Fruit fly (Drosophila melanogaster) whole organism, embryonic: ENCODE data around the gene Blimp-1.

Experiments used
- Adf1 ChIP-seq: fragments of 200-800 bp; sonication (Bioruptor generic); IDR thresholded peaks from 2 replicates; pipeline ENCODE4 v1.3.6; 2022; ENCODE audit warnings: missing biosample characterization, missing genetic modification characterization
- CG10959 ChIP-seq: fragments of 200-800 bp; sonication (Bioruptor generic); IDR thresholded peaks from 2 replicates; pipeline ENCODE4 v1.3.6; 2022; ENCODE audit warnings: missing biosample characterization, missing genetic modification characterization
- CG11085 ChIP-seq: fragments of 200-800 bp; sonication (Bioruptor generic); IDR thresholded peaks from 2 replicates; pipeline ENCODE4 v1.3.6; 2022; ENCODE audit warnings: missing biosample characterization, missing genetic modification characterization
- CG12104 ChIP-seq: fragments of 200-800 bp; sonication (Bioruptor generic); optimal IDR thresholded peaks from 3 replicates; lab custom pipeline; 2016; ENCODE audit warnings: missing biosample characterization, missing genetic modification characterization
- CG12659 ChIP-seq: fragments of 200-800 bp; sonication (Bioruptor generic); optimal IDR thresholded peaks from 3 replicates; lab custom pipeline; 2017; ENCODE audit warnings: mild to moderate bottlenecking, missing biosample characterization, missing genetic modification reagents, missing genetic modification characterization
- CG12744 ChIP-seq: fragments of 200-800 bp; sonication (Bioruptor generic); optimal IDR thresholded peaks from 2 replicates; lab custom pipeline; 2016; ENCODE audit warnings: missing biosample characterization, missing genetic modification characterization
- CG13287 ChIP-seq: fragments of 200-800 bp; sonication (Bioruptor generic); IDR thresholded peaks from 2 replicates; pipeline ENCODE4 v1.3.6; 2022; ENCODE audit warnings: missing biosample characterization, missing genetic modification characterization; ENCODE audit not compliant: partially characterized antibody
- CG13624 ChIP-seq: fragments of 200-800 bp; sonication (Bioruptor generic); optimal IDR thresholded peaks from 2 replicates; lab custom pipeline; 2016; ENCODE audit warnings: missing biosample characterization, missing genetic modification characterization
- CG17328 ChIP-seq: fragments of 200-800 bp; sonication (Bioruptor generic); IDR thresholded peaks from 2 replicates; pipeline ENCODE4 v1.3.6; 2022; ENCODE audit warnings: missing biosample characterization, missing genetic modification characterization
- CG17612 ChIP-seq: fragments of 200-800 bp; sonication (Bioruptor generic); IDR thresholded peaks from 2 replicates; pipeline ENCODE4 v1.3.6; 2022; ENCODE audit warnings: missing biosample characterization, missing genetic modification characterization
- CG31365 ChIP-seq: fragments of 200-800 bp; sonication (Bioruptor generic); optimal IDR thresholded peaks from 2 replicates; lab custom pipeline; 2018; ENCODE audit warnings: missing biosample characterization, mild to moderate bottlenecking, missing genetic modification characterization
- CG33213 ChIP-seq: fragments of 200-800 bp; sonication (Bioruptor generic); optimal IDR thresholded peaks from 3 replicates; lab custom pipeline; 2016; ENCODE audit warnings: missing biosample characterization, missing genetic modification characterization
- CG34422 ChIP-seq: fragments of 200-800 bp; sonication (Bioruptor generic); IDR thresholded peaks from 3 replicates; pipeline ENCODE4 v1.3.6; 2022; ENCODE audit warnings: missing biosample characterization, missing genetic modification characterization
- CG5953 ChIP-seq: fragments of 200-800 bp; sonication (Bioruptor generic); IDR thresholded peaks from 2 replicates; pipeline ENCODE4 v1.3.6; 2022; ENCODE audit warnings: missing biosample characterization, missing genetic modification characterization
- CG6175 ChIP-seq: fragments of 200-800 bp; sonication (Bioruptor generic); IDR thresholded peaks from 3 replicates; pipeline ENCODE4 v1.3.6; 2022; ENCODE audit warnings: missing biosample characterization, missing genetic modification characterization
- CG8359 ChIP-seq: fragments of 200-800 bp; sonication (Bioruptor generic); optimal IDR thresholded peaks from 2 replicates; lab custom pipeline; 2017; ENCODE audit warnings: missing biosample characterization, mild to moderate bottlenecking, missing genetic modification characterization, borderline replicate concordance
- Chrac-16 ChIP-seq: fragments of 200-800 bp; sonication (Bioruptor generic); optimal IDR thresholded peaks from 3 replicates; lab custom pipeline; 2016; ENCODE audit warnings: missing biosample characterization, missing genetic modification characterization
- Deaf1 ChIP-seq: fragments of 200-800 bp; optimal IDR thresholded peaks from 3 replicates; lab custom pipeline; 2019; ENCODE audit warnings: missing biosample characterization, mild to moderate bottlenecking, missing genetic modification characterization, moderate library complexity
- Ets65A ChIP-seq: fragments of 200-800 bp; sonication (Bioruptor generic); peaks from one replicate; lab custom pipeline; 2016; ENCODE audit warnings: missing biosample characterization, missing genetic modification characterization
- GATAe ChIP-seq: fragments of 200-800 bp; sonication (Bioruptor generic); conservative IDR thresholded peaks from 2 replicates; pipeline ENCODE4 v1.3.6; 2022; ENCODE audit warnings: missing biosample characterization, missing genetic modification characterization
- Hr39 ChIP-seq: fragments of >200 bp; optimal IDR thresholded peaks from 2 replicates; lab custom pipeline; 2017
- Kr ChIP-seq: fragments of 200-800 bp; sonication (Bioruptor generic); optimal IDR thresholded peaks from 2 replicates; lab custom pipeline; 2017; ENCODE audit warnings: missing biosample characterization, mild to moderate bottlenecking, missing genetic modification characterization
- Nf-YC ChIP-seq: fragments of 200-800 bp; optimal IDR thresholded peaks from 3 replicates; lab custom pipeline; 2019; ENCODE audit warnings: missing biosample characterization, mild to moderate bottlenecking, missing genetic modification characterization, moderate library complexity
- Side ChIP-seq: fragments of 200-800 bp; sonication (Bioruptor generic); optimal IDR thresholded peaks from 2 replicates; lab custom pipeline; 2016; ENCODE audit warnings: missing biosample characterization, missing genetic modification characterization
- Six4 ChIP-seq: fragments of 200-800 bp; sonication (Bioruptor generic); optimal IDR thresholded peaks from 2 replicates; lab custom pipeline; 2016; ENCODE audit warnings: missing biosample characterization, missing genetic modification characterization
- abd-A ChIP-seq: fragments of 200-800 bp; sonication (Bioruptor generic); optimal IDR thresholded peaks from 3 replicates; lab custom pipeline; 2019; ENCODE audit warnings: missing biosample characterization, mild to moderate bottlenecking, missing genetic modification characterization, moderate library complexity
- ap ChIP-seq: fragments of 200-800 bp; sonication (Bioruptor generic); IDR thresholded peaks from 2 replicates; pipeline ENCODE4 v1.3.6; 2022; ENCODE audit warnings: missing biosample characterization, missing genetic modification characterization
- bab2 ChIP-seq: fragments of 200-800 bp; sonication (Bioruptor generic); optimal IDR thresholded peaks from 2 replicates; lab custom pipeline; 2016; ENCODE audit warnings: missing biosample characterization, missing genetic modification characterization
- bbx ChIP-seq: fragments of 200-800 bp; sonication (Bioruptor generic); IDR thresholded peaks from 2 replicates; pipeline ENCODE4 v1.3.6; 2022; ENCODE audit warnings: missing biosample characterization, missing genetic modification characterization; ENCODE audit not compliant: partially characterized antibody
- btn ChIP-seq: fragments of 200-800 bp; sonication (Bioruptor generic); optimal IDR thresholded peaks from 2 replicates; lab custom pipeline; 2016; ENCODE audit warnings: missing biosample characterization, missing genetic modification characterization
- chinmo ChIP-seq: fragments of 200-800 bp; sonication (Bioruptor generic); IDR thresholded peaks from 4 replicates; pipeline ENCODE4 v1.3.6; 2022; ENCODE audit warnings: missing biosample characterization, missing genetic modification characterization; ENCODE audit not compliant: partially characterized antibody
- chm ChIP-seq: fragments of 200-800 bp; sonication (Bioruptor generic); IDR thresholded peaks from 2 replicates; pipeline ENCODE4 v1.3.6; 2022; ENCODE audit warnings: missing biosample characterization, missing genetic modification characterization
- ci ChIP-seq: fragments of 200-800 bp; sonication (Bioruptor generic); IDR thresholded peaks from 3 replicates; pipeline ENCODE4 v1.3.6; 2022; ENCODE audit warnings: missing biosample characterization, missing genetic modification characterization
- crol ChIP-seq: fragments of 200-800 bp; sonication (Bioruptor generic); IDR thresholded peaks from 2 replicates; pipeline ENCODE4 v1.3.6; 2022; ENCODE audit warnings: missing biosample characterization, missing genetic modification characterization
- ems ChIP-seq: fragments of 200-800 bp; sonication (Bioruptor generic); optimal IDR thresholded peaks from 3 replicates; lab custom pipeline; 2016; ENCODE audit warnings: missing biosample characterization, missing genetic modification characterization
- ewg ChIP-seq: fragments of 200-800 bp; sonication (Bioruptor generic); optimal IDR thresholded peaks from 3 replicates; lab custom pipeline; 2017; ENCODE audit warnings: mild to moderate bottlenecking, missing biosample characterization, missing genetic modification reagents, missing genetic modification characterization
- gce ChIP-seq: fragments of 200-800 bp; sonication (Bioruptor generic); IDR thresholded peaks from 3 replicates; pipeline ENCODE4 v1.3.6; 2022; ENCODE audit warnings: missing biosample characterization, missing genetic modification characterization
- gro ChIP-seq: fragments of 200-800 bp; sonication (Bioruptor generic); optimal IDR thresholded peaks from 2 replicates; lab custom pipeline; 2016; ENCODE audit warnings: missing biosample characterization, missing genetic modification characterization
- kah ChIP-seq: fragments of 200-800 bp; sonication (Bioruptor generic); optimal IDR thresholded peaks from 2 replicates; lab custom pipeline; 2018; ENCODE audit warnings: missing biosample characterization, mild to moderate bottlenecking, missing genetic modification characterization
- kni ChIP-seq: fragments of 200-800 bp; sonication (Bioruptor generic); optimal IDR thresholded peaks from 3 replicates; lab custom pipeline; 2017; ENCODE audit warnings: mild to moderate bottlenecking, missing biosample characterization, missing genetic modification reagents, missing genetic modification characterization
- knrl ChIP-seq: fragments of 200-800 bp; sonication (Bioruptor generic); IDR thresholded peaks from 3 replicates; pipeline ENCODE4 v1.3.6; 2022; ENCODE audit warnings: missing biosample characterization, missing genetic modification characterization; ENCODE audit not compliant: partially characterized antibody
- maf-S ChIP-seq: fragments of 200-800 bp; sonication (Bioruptor generic); optimal IDR thresholded peaks from 2 replicates; lab custom pipeline; 2016; ENCODE audit warnings: missing biosample characterization, missing genetic modification characterization
- org-1 ChIP-seq: fragments of 200-800 bp; sonication (Bioruptor generic); optimal IDR thresholded peaks from 2 replicates; lab custom pipeline; 2017; ENCODE audit warnings: missing biosample characterization, missing genetic modification characterization
- pfk ChIP-seq: fragments of 200-800 bp; sonication (Bioruptor generic); optimal IDR thresholded peaks from 2 replicates; lab custom pipeline; 2018; ENCODE audit warnings: missing biosample characterization, mild to moderate bottlenecking, missing genetic modification characterization, moderate library complexity
- pnt ChIP-seq: fragments of 200-800 bp; sonication (Bioruptor generic); optimal IDR thresholded peaks from 3 replicates; lab custom pipeline; 2016; ENCODE audit warnings: missing biosample characterization, missing genetic modification characterization
- sqz ChIP-seq: fragments of 200-800 bp; sonication (Bioruptor generic); optimal IDR thresholded peaks from 3 replicates; lab custom pipeline; 2018; ENCODE audit warnings: missing biosample characterization, mild to moderate bottlenecking, missing genetic modification characterization
- tap ChIP-seq: fragments of 200-800 bp; optimal IDR thresholded peaks from 3 replicates; lab custom pipeline; 2019; ENCODE audit warnings: missing biosample characterization, mild to moderate bottlenecking, missing genetic modification characterization, moderate library complexity

The Blimp-1 gene

dm6 chr3L:5666787-5667186 lies 36.0 kb downstream of the Blimp-1 start:
- no peak for TF ChIP-seq ci (GFP tag; lab: Robert Waterston, UW)
- TF ChIP-seq CG34422 (GFP tag; lab: Robert Waterston, UW), result peak; percentile 33; the same call in 1 of the 3 replicates
- peak; percentile 96 for TF ChIP-seq kah (GFP tag; lab: Kevin White, UChicago)
- TF ChIP-seq, all 482 proteins: peak for 2

- TF ChIP-seq btn, result no peak
- peak; percentile 42 for TF ChIP-seq Ets65A
- no peak for TF ChIP-seq Six4 (GFP tag; lab: Kevin White, UChicago)
- 0 out of 4 replicates have a peak, but pooled peaks have one; percentile 38 for TF ChIP-seq chinmo (GFP tag; lab: Robert Waterston, UW)
- peak; percentile 90 for TF ChIP-seq Hr39 (lab: Kevin White, UChicago)
- TF ChIP-seq Deaf1 (tag; lab: Kevin White, UChicago), result peak; percentile 81
- no peak for TF ChIP-seq kni (GFP tag; lab: Kevin White, UChicago)
- TF ChIP-seq bab2 (GFP tag; lab: Kevin White, UChicago), result no peak
- TF ChIP-seq Adf1 (GFP tag; lab: Robert Waterston, UW), result peak; percentile 63; the same call in 1 of the 2 replicates
- TF ChIP-seq crol (GFP tag; lab: Robert Waterston, UW), result 0 out of 2 replicates have a peak, but pooled peaks have one; percentile 13
- TF ChIP-seq gro (GFP tag; lab: Kevin White, UChicago), result no peak
- TF ChIP-seq CG12744, result no peak
- TF ChIP-seq GATAe (GFP tag; lab: Robert Waterston, UW), result no peak
- no peak for TF ChIP-seq pnt (GFP tag; lab: Kevin White, UChicago)
- TF ChIP-seq ewg (GFP tag; lab: Kevin White, UChicago), result peak; percentile 79
- no peak for TF ChIP-seq Kr
Measured at dm6 chr3L:5678241-5678905, 47.6 kb downstream of the Blimp-1 start.

- TF ChIP-seq CG17328 (no peak), abd-A (tag; lab: Kevin White, UChicago) (peak; percentile 51), pfk (GFP tag; lab: Kevin White, UChicago) (no peak), CG12659 (GFP tag; lab: Kevin White, UChicago) (no peak), CG33213 (GFP tag; lab: Kevin White, UChicago) (no peak), CG5953 (GFP tag; lab: Robert Waterston, UW) (no peak), ems (GFP tag; lab: Kevin White, UChicago) (no peak), gce (GFP tag; lab: Robert Waterston, UW) (no peak), CG11085 (GFP tag; lab: Robert Waterston, UW) (no peak), org-1 (no peak), knrl (GFP tag; lab: Robert Waterston, UW) (no peak), Chrac-16 (GFP tag; lab: Kevin White, UChicago) (no peak), Ets65A (peak; percentile 72), maf-S (GFP tag; lab: Kevin White, UChicago) (no peak), ap (no peak), chm (no peak)
Measured at dm6 chr3L:5686274-5686673, 55.5 kb downstream of the Blimp-1 start.

- no peak for TF ChIP-seq tap (tag; lab: Kevin White, UChicago)
- TF ChIP-seq CG8359, result no peak
- TF ChIP-seq CG10959, result no peak
- peak; percentile 4 for TF ChIP-seq Nf-YC
- no peak for TF ChIP-seq sqz (GFP tag; lab: Kevin White, UChicago)
- no peak for TF ChIP-seq CG31365 (tag; lab: Kevin White, UChicago)
- TF ChIP-seq CG17612 (GFP tag; lab: Robert Waterston, UW), result no peak
- no peak for TF ChIP-seq CG6175
- no peak for TF ChIP-seq CG13287 (GFP tag; lab: Robert Waterston, UW)
- TF ChIP-seq Kr, result no peak
- no peak for TF ChIP-seq bbx (GFP tag; lab: Robert Waterston, UW)
- TF ChIP-seq CG13624 (GFP tag; lab: Kevin White, UChicago), result no peak
- no peak for TF ChIP-seq Side (GFP tag; lab: Kevin White, UChicago)
- TF ChIP-seq CG12104 (GFP tag; lab: Kevin White, UChicago), result no peak
Measured at dm6 chr3L:5690994-5691503, 60.3 kb downstream of the Blimp-1 start.
